Worm (Caenorhabditis elegans) whole organism, L4 larva: ENCODE measurements around the gene H10D18.5.

Experiments
- F26F4.8 ChIP-seq: fragments of 200-800 bp; sonication (Bioruptor generic); conservative IDR thresholded peaks from 2 replicates; pipeline ENCODE4 v1.3.6; 2022; ENCODE audit warnings: missing genetic modification characterization, missing compliant biosample characterization
- F37D6.2 ChIP-seq: sonication (generic microtip); optimal IDR thresholded peaks from 2 replicates; lab custom pipeline; 2016; ENCODE audit warnings: mild to moderate bottlenecking, missing genetic modification characterization, missing compliant biosample characterization
- F44E2.7 ChIP-seq: fragments of 200-800 bp; sonication (Bioruptor generic); IDR thresholded peaks from 2 replicates; pipeline ENCODE4 v2.1.2; 2022; ENCODE audit warnings: missing genetic modification characterization, missing compliant biosample characterization
- F49E8.2 ChIP-seq: sonication (generic microtip); optimal IDR thresholded peaks from 2 replicates; lab custom pipeline; 2016; ENCODE audit warnings: missing compliant biosample characterization, mild to moderate bottlenecking, missing genetic modification characterization, borderline replicate concordance
- R02D3.7 ChIP-seq: fragments of 150-350 bp; sonication (generic microtip); optimal IDR thresholded peaks from 3 replicates; lab custom pipeline; 2014; ENCODE audit warnings: missing biosample characterization, missing genetic modification characterization
- T20F7.1 ChIP-seq: fragments of 200-800 bp; sonication (Bioruptor generic); optimal IDR thresholded peaks from 2 replicates; lab custom pipeline; 2018; ENCODE audit warnings: mild to moderate bottlenecking, missing genetic modification characterization, missing compliant biosample characterization
- T26A8.4 ChIP-seq: fragments of 200-800 bp; sonication (Bioruptor generic); IDR thresholded peaks from 2 replicates; pipeline ENCODE4 v1.3.6; 2022; ENCODE audit warnings: missing genetic modification characterization, missing compliant biosample characterization
- Y105C5A.15 ChIP-seq: fragments of 200-800 bp; sonication (Bioruptor generic); IDR thresholded peaks from 2 replicates; pipeline ENCODE4 v1.3.6; 2022; ENCODE audit warnings: missing genetic modification characterization, missing compliant biosample characterization
- Y75B8A.6 ChIP-seq: fragments of 200-800 bp; sonication (Bioruptor generic); IDR thresholded peaks from 2 replicates; pipeline ENCODE4 v1.3.6; 2022; ENCODE audit warnings: missing genetic modification reagents, missing genetic modification characterization, missing compliant biosample characterization
- ZK337.2 ChIP-seq: fragments of 200-800 bp; sonication (Bioruptor generic); IDR thresholded peaks from 2 replicates; pipeline ENCODE4 v1.3.6; 2022; ENCODE audit warnings: missing genetic modification reagents, missing genetic modification characterization, missing compliant biosample characterization
- ZK546.5 ChIP-seq, 2 experiments: sonication (generic microtip); optimal IDR thresholded peaks; 2 replicates each; lab custom pipeline; 2017; ENCODE audit warnings: missing biosample characterization in 2 of 2, missing genetic modification characterization in 2 of 2
- ceh-20 ChIP-seq: fragments of 200-800 bp; sonication (Bioruptor generic); IDR thresholded peaks from 2 replicates; pipeline ENCODE4 v1.3.6; 2022; ENCODE audit warnings: missing genetic modification reagents, missing genetic modification characterization, missing compliant biosample characterization
- ceh-32 ChIP-seq: sonication (generic microtip); optimal IDR thresholded peaks from 2 replicates; lab custom pipeline; 2016; ENCODE audit warnings: mild to moderate bottlenecking, missing genetic modification characterization, missing compliant biosample characterization; ENCODE audit not compliant: poor library complexity
- ceh-82 ChIP-seq: sonication (generic microtip); optimal IDR thresholded peaks from 2 replicates; lab custom pipeline; 2017; ENCODE audit warnings: missing biosample characterization, missing genetic modification characterization
- dmd-6 ChIP-seq: fragments of 200-800 bp; sonication (Bioruptor generic); IDR thresholded peaks from 2 replicates; pipeline ENCODE4 v1.3.6; 2022; ENCODE audit warnings: missing genetic modification reagents, missing genetic modification characterization, missing compliant biosample characterization
- dmd-8 ChIP-seq: fragments of 200-800 bp; sonication (Bioruptor generic); IDR thresholded peaks from 2 replicates; pipeline ENCODE4 v1.3.6; 2022; ENCODE audit warnings: missing genetic modification characterization, missing compliant biosample characterization
- hlh-11 ChIP-seq: fragments of 200-800 bp; sonication (Bioruptor generic); optimal IDR thresholded peaks from 2 replicates; lab custom pipeline; 2018; ENCODE audit warnings: mild to moderate bottlenecking, missing genetic modification characterization, missing compliant biosample characterization
- hlh-30 ChIP-seq: sonication (generic microtip); optimal IDR thresholded peaks from 2 replicates; lab custom pipeline; 2017; ENCODE audit warnings: antibody characterized with exemption, mild to moderate bottlenecking, missing genetic modification characterization, missing compliant biosample characterization; ENCODE audit not compliant: insufficient read depth
- lin-1 ChIP-seq: fragments of 200-800 bp; sonication (Bioruptor generic); IDR thresholded peaks from 2 replicates; pipeline ENCODE4 v1.3.6; 2022; ENCODE audit warnings: missing genetic modification reagents, missing genetic modification characterization, missing compliant biosample characterization
- lsy-2 ChIP-seq, 2 experiments: fragments of 150-350 bp in 1 of 2; sonication (generic microtip) in 1 of 2; optimal IDR thresholded peaks; 2 replicates each; lab custom pipeline; 2014 to 2017; ENCODE audit warnings: missing biosample characterization in 2 of 2, missing genetic modification characterization in 2 of 2
- madf-5 ChIP-seq, 2 experiments: fragments of 200-800 bp; sonication (Bioruptor generic); IDR thresholded peaks; 2 replicates each; pipeline ENCODE4 v1.3.6; 2022; ENCODE audit warnings: missing compliant biosample characterization in 2 of 2, missing genetic modification characterization in 2 of 2
- mxl-3 ChIP-seq: fragments of 200-800 bp; sonication (Bioruptor generic); optimal IDR thresholded peaks from 2 replicates; lab custom pipeline; 2018; ENCODE audit warnings: mild to moderate bottlenecking, missing genetic modification characterization, missing compliant biosample characterization
- nhr-10 ChIP-seq: fragments of 150-350 bp; optimal IDR thresholded peaks from 2 replicates; lab custom pipeline; 2014; ENCODE audit warnings: missing biosample characterization, missing genetic modification characterization
- nhr-102 ChIP-seq: sonication (generic microtip); optimal IDR thresholded peaks from 2 replicates; lab custom pipeline; 2016; ENCODE audit warnings: mild to moderate bottlenecking, missing genetic modification characterization, moderate library complexity, missing compliant biosample characterization
- nhr-11 ChIP-seq: fragments of 150-350 bp; optimal IDR thresholded peaks from 2 replicates; lab custom pipeline; 2014; ENCODE audit warnings: missing biosample characterization, missing genetic modification characterization
- nhr-25 ChIP-seq: sonication (generic microtip); optimal IDR thresholded peaks from 2 replicates; lab custom pipeline; 2017; ENCODE audit warnings: missing genetic modification characterization, mild to moderate bottlenecking, missing compliant biosample characterization, antibody characterized with exemption, moderate library complexity, borderline replicate concordance; ENCODE audit not compliant: insufficient read depth
- nhr-28 ChIP-seq: fragments of 150-350 bp; optimal IDR thresholded peaks from 2 replicates; lab custom pipeline; 2014; ENCODE audit warnings: missing biosample characterization, missing genetic modification characterization
- nhr-48 ChIP-seq: sonication (generic microtip); optimal IDR thresholded peaks from 2 replicates; lab custom pipeline; 2016; ENCODE audit warnings: mild to moderate bottlenecking, missing genetic modification characterization, missing compliant biosample characterization
- nhr-6 ChIP-seq: fragments of 150-350 bp; optimal IDR thresholded peaks from 2 replicates; lab custom pipeline; 2014; ENCODE audit warnings: missing biosample characterization, missing genetic modification characterization
- nhr-76 ChIP-seq: fragments of 150-350 bp; optimal IDR thresholded peaks from 2 replicates; lab custom pipeline; 2014; ENCODE audit warnings: missing biosample characterization, missing genetic modification characterization
- php-3 ChIP-seq: fragments of 200-800 bp; sonication (Bioruptor generic); IDR thresholded peaks from 2 replicates; pipeline ENCODE4 v1.3.6; 2022; ENCODE audit warnings: missing genetic modification reagents, missing genetic modification characterization, missing compliant biosample characterization
- pqm-1 ChIP-seq: sonication (generic microtip); optimal IDR thresholded peaks from 2 replicates; lab custom pipeline; 2017; ENCODE audit warnings: missing biosample characterization, missing genetic modification characterization
- set-16 ChIP-seq: fragments of 200-800 bp; sonication (Bioruptor generic); IDR thresholded peaks from 2 replicates; pipeline ENCODE4 v1.3.6; 2022; ENCODE audit warnings: missing genetic modification reagents, missing genetic modification characterization, missing compliant biosample characterization
- snpc-1.2 ChIP-seq: fragments of 200-800 bp; sonication (Bioruptor generic); IDR thresholded peaks from 2 replicates; pipeline ENCODE4 v1.3.6; 2022; ENCODE audit warnings: missing genetic modification reagents, missing genetic modification characterization, missing compliant biosample characterization
- tag-97 ChIP-seq: fragments of 200-800 bp; sonication (Bioruptor generic); IDR thresholded peaks from 2 replicates; pipeline ENCODE4 v1.3.6; 2022; ENCODE audit warnings: missing genetic modification characterization, missing compliant biosample characterization
- tra-1 ChIP-seq: fragments of 200-800 bp; sonication (Bioruptor generic); IDR thresholded peaks from 2 replicates; pipeline ENCODE4 v1.3.6; 2022; ENCODE audit warnings: missing genetic modification reagents, missing genetic modification characterization, missing compliant biosample characterization
- unc-130 ChIP-seq: sonication (generic microtip); optimal IDR thresholded peaks from 2 replicates; lab custom pipeline; 2016; ENCODE audit warnings: missing genetic modification reagents, missing genetic modification characterization, missing compliant biosample characterization
- unc-39 ChIP-seq: sonication (generic microtip); optimal IDR thresholded peaks from 2 replicates; lab custom pipeline; 2017; ENCODE audit warnings: missing biosample characterization, missing genetic modification characterization
- vab-7 ChIP-seq: fragments of 200-800 bp; sonication (Bioruptor generic); IDR thresholded peaks from 2 replicates; pipeline ENCODE4 v1.3.6; 2022; ENCODE audit warnings: missing genetic modification reagents, missing genetic modification characterization, missing compliant biosample characterization
- zfp-2 ChIP-seq: sonication (generic microtip); optimal IDR thresholded peaks from 2 replicates; lab custom pipeline; 2016; ENCODE audit warnings: mild to moderate bottlenecking, missing genetic modification characterization, missing compliant biosample characterization
- zfp-3 ChIP-seq: fragments of 200-800 bp; sonication (Bioruptor generic); conservative IDR thresholded peaks from 2 replicates; pipeline ENCODE4 v1.3.6; 2022; ENCODE audit warnings: missing genetic modification reagents, missing genetic modification characterization, missing compliant biosample characterization
- zip-11 ChIP-seq: fragments of 200-800 bp; sonication (Bioruptor generic); IDR thresholded peaks from 2 replicates; pipeline ENCODE4 v1.3.6; 2022; ENCODE audit warnings: missing genetic modification characterization, missing compliant biosample characterization
- ztf-11 ChIP-seq: fragments of 150-350 bp; optimal IDR thresholded peaks from 2 replicates; lab custom pipeline; 2014; ENCODE audit warnings: missing biosample characterization, missing genetic modification characterization

H10D18.5 gene

ce11 chrV:3860123-3860522, 28.6 kb upstream of the H10D18.5 start, which contains the start of gene nhr-189:
Gene nhr-189 (minus strand): TSS chrV:3860243.
- no peak for TF ChIP-seq F44E2.7 (GFP tag; lab: Robert Waterston, UW)

DNA sequence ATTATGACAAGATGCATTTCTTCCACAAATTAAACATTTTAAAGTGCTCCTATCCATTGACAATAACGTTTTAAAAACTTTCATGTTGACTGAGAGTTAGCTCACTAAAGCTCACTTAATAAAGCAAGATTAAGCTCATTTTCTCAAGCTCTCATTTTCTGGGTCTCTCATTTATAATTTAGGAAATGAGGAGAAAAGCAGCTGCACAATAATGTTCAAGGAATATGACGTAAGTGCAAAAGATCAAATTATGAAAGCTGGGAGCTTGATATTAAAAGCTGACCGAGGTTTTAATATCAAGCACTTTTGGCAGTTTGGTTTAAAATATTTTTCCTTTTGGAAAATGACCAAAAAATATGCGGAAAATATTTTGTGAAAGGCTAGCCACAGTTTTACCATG, 26.3 kb upstream of the H10D18.5 start, which contains the start of gene nhr-188:
Gene nhr-188 (minus strand): TSS at position 84 of the 400 bp plus-strand sequence.
- TF ChIP-seq snpc-1.2 (GFP tag; lab: Robert Waterston, UW) = no peak
- no peak for TF ChIP-seq F37D6.2 (tag; lab: Kevin White, UChicago)
- no peak for TF ChIP-seq set-16 (GFP tag; lab: Robert Waterston, UW)
- TF ChIP-seq pqm-1 (tag; lab: Kevin White, UChicago) = no peak
- no peak for TF ChIP-seq R02D3.7 (tag; lab: Kevin White, UChicago)
- TF ChIP-seq tag-97 (GFP tag; lab: Robert Waterston, UW) = no peak

ce11 chrV:3855916-3856315, 24.4 kb upstream of the H10D18.5 start:
- peak; percentile 8 for TF ChIP-seq nhr-11
- TF ChIP-seq hlh-11 (tag; lab: Kevin White, UChicago) = no peak
- TF ChIP-seq dmd-8 = no peak
- TF ChIP-seq lsy-2 (tag; optimal IDR thresholded peaks at IDR 0.05; lab: Kevin White, UChicago) = no peak
- TF ChIP-seq F26F4.8 (GFP tag; lab: Robert Waterston, UW) = no peak
- no peak for TF ChIP-seq mxl-3 (GFP tag; lab: Kevin White, UChicago)

DNA sequence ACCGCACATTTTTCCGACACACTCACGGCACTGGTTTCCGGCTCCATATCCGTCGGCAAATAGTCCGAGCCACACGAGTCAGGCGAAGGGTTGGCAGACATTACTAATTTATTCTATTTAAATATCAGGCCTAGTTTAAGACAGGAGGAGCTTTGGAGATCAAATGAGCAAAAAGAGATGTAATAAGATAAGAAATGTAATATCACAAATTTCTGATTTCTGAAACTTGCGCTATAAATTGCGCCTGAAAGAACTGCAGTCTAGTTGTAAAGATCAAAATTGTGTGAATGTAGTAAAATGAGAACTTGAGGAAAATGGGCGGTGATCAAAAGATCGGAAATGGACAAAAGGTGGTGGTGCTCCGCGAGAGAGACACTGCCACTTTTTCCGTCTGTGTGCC, 23.3 kb upstream of the H10D18.5 start, which contains the start of gene nhr-186:
Gene nhr-186 (minus strand): TSS at position 101 of the 400 bp plus-strand sequence.
- TF ChIP-seq nhr-10 (tag; lab: Kevin White, UChicago) (no peak), lin-1 (GFP tag; lab: Robert Waterston, UW) (no peak), snpc-1.2 (GFP tag; lab: Robert Waterston, UW) (no peak), T26A8.4 (GFP tag; lab: Robert Waterston, UW) (no peak), unc-130 (GFP tag; lab: Kevin White, UChicago) (no peak), zfp-2 (tag; lab: Kevin White, UChicago) (no peak), F44E2.7 (GFP tag; lab: Robert Waterston, UW) (no peak), ZK337.2 (GFP tag; lab: Robert Waterston, UW) (no peak), R02D3.7 (tag; lab: Kevin White, UChicago) (no peak), ceh-32 (tag; lab: Kevin White, UChicago) (no peak), pqm-1 (tag; lab: Kevin White, UChicago) (no peak)

DNA sequence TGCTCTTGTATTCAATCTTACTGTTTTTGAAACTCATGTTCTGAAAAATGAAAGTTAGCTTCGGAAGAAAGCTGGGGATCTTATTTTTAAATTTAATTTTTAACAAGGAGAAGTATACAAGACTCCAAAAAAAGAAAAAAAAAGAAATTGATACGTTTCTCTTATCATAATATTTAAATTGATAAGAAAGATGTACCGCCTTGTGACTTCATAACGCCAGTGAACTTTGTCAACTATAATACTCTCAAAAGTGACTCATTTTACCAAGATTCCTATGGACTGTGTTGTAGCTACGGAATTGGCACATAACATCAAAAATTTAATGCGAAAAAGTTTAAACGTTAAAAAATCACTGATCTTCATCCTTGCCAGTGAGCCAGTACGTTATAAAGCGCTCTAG, 20.2 kb upstream of the H10D18.5 start:
- TF ChIP-seq pqm-1 (tag; lab: Kevin White, UChicago) = peak; percentile 67
- TF ChIP-seq zfp-3 (GFP tag; lab: Robert Waterston, UW) = no peak
- no peak for TF ChIP-seq nhr-25 (tag; lab: Kevin White, UChicago)
- TF ChIP-seq hlh-30 (tag; lab: Kevin White, UChicago) = peak; percentile 1
- TF ChIP-seq zip-11 = no peak
- no peak for TF ChIP-seq madf-5 (GFP tag; IDR thresholded peaks at IDR 0.05; lab: Robert Waterston, UW)
- TF ChIP-seq ztf-11 = no peak
- no peak for TF ChIP-seq nhr-76 (tag; lab: Kevin White, UChicago)
- no peak for TF ChIP-seq php-3 (GFP tag; lab: Robert Waterston, UW)
- no peak for TF ChIP-seq nhr-48
- no peak for TF ChIP-seq vab-7 (GFP tag; lab: Robert Waterston, UW)
- no peak for TF ChIP-seq ceh-82 (tag; lab: Kevin White, UChicago)
- no peak for TF ChIP-seq nhr-11
- TF ChIP-seq T20F7.1 (GFP tag; lab: Kevin White, UChicago) = peak; percentile 14
- no peak for TF ChIP-seq set-16 (GFP tag; lab: Robert Waterston, UW)
- TF ChIP-seq nhr-102 (tag; lab: Kevin White, UChicago) = no peak
- no peak for TF ChIP-seq lin-1 (GFP tag; lab: Robert Waterston, UW)
- TF ChIP-seq F44E2.7 (GFP tag; lab: Robert Waterston, UW) = no peak
- no peak for TF ChIP-seq ceh-20 (GFP tag; lab: Robert Waterston, UW)
- peak; percentile 80 for TF ChIP-seq dmd-6 (GFP tag; lab: Robert Waterston, UW)
- no peak for TF ChIP-seq nhr-6 (tag; lab: Kevin White, UChicago)
- no peak for TF ChIP-seq Y75B8A.6 (GFP tag; lab: Robert Waterston, UW)
- TF ChIP-seq F49E8.2 (tag; lab: Kevin White, UChicago) = no peak
- TF ChIP-seq Y105C5A.15 (GFP tag; lab: Robert Waterston, UW) = no peak
- TF ChIP-seq nhr-28 (tag; lab: Kevin White, UChicago) = peak; percentile 86
- TF ChIP-seq ZK546.5 (tag; optimal IDR thresholded peaks at IDR 0.05; lab: Kevin White, UChicago) = no peak
- TF ChIP-seq tra-1 (GFP tag; lab: Robert Waterston, UW) = no peak
- no peak for TF ChIP-seq unc-39 (tag; lab: Kevin White, UChicago)
